Worm (Caenorhabditis elegans) whole organism, mixed stage, embryonic: ENCODE data around the gene rsa-2.

ENCODE experiments used
- ces-1 ChIP-seq: fragments of 150-350 bp; optimal IDR thresholded peaks from 2 replicates; lab custom pipeline; 2014; ENCODE audit warnings: missing biosample characterization, missing genetic modification reagents, missing genetic modification characterization
- elt-1 ChIP-seq: sonication (generic microtip); optimal IDR thresholded peaks from 2 replicates; lab custom pipeline; 2017; ENCODE audit warnings: missing genetic modification characterization, mild to moderate bottlenecking, missing compliant biosample characterization, antibody characterized with exemption, moderate library complexity, borderline replicate concordance; ENCODE audit not compliant: insufficient read depth
- elt-3 ChIP-seq: fragments of 150-350 bp; optimal IDR thresholded peaks from 2 replicates; lab custom pipeline; 2014; ENCODE audit warnings: missing biosample characterization, missing genetic modification characterization
- nhr-12 ChIP-seq: fragments of 150-350 bp; optimal IDR thresholded peaks from 2 replicates; lab custom pipeline; 2014; ENCODE audit warnings: missing biosample characterization, missing genetic modification characterization
- nhr-2 ChIP-seq: fragments of 150-350 bp; optimal IDR thresholded peaks from 2 replicates; lab custom pipeline; 2014; ENCODE audit warnings: missing biosample characterization, missing genetic modification characterization
- nhr-28 ChIP-seq: fragments of 150-350 bp; optimal IDR thresholded peaks from 2 replicates; lab custom pipeline; 2014; ENCODE audit warnings: missing biosample characterization, missing genetic modification characterization
- pha-4 ChIP-seq: fragments of 150-350 bp; optimal IDR thresholded peaks from 2 replicates; lab custom pipeline; 2018; ENCODE audit warnings: missing biosample characterization, missing genetic modification reagents, missing genetic modification characterization
- snpc-4 ChIP-seq: fragments of 150-350 bp; optimal IDR thresholded peaks from 2 replicates; lab custom pipeline; 2014; ENCODE audit warnings: missing biosample characterization, missing genetic modification characterization
- unc-39 ChIP-seq: fragments of 150-350 bp; optimal IDR thresholded peaks from 2 replicates; lab custom pipeline; 2014; ENCODE audit warnings: missing biosample characterization, missing genetic modification characterization
- unc-62 ChIP-seq: fragments of 150-350 bp; optimal IDR thresholded peaks from 2 replicates; lab custom pipeline; 2014; ENCODE audit warnings: missing biosample characterization, missing genetic modification reagents, missing genetic modification characterization
- zip-8 ChIP-seq: fragments of 150-350 bp; optimal IDR thresholded peaks from 2 replicates; lab custom pipeline; 2014; ENCODE audit warnings: missing biosample characterization, missing genetic modification characterization
- ztf-11 ChIP-seq: fragments of 150-350 bp; optimal IDR thresholded peaks from 2 replicates; lab custom pipeline; 2014; ENCODE audit warnings: missing biosample characterization, missing genetic modification characterization

DNA sequence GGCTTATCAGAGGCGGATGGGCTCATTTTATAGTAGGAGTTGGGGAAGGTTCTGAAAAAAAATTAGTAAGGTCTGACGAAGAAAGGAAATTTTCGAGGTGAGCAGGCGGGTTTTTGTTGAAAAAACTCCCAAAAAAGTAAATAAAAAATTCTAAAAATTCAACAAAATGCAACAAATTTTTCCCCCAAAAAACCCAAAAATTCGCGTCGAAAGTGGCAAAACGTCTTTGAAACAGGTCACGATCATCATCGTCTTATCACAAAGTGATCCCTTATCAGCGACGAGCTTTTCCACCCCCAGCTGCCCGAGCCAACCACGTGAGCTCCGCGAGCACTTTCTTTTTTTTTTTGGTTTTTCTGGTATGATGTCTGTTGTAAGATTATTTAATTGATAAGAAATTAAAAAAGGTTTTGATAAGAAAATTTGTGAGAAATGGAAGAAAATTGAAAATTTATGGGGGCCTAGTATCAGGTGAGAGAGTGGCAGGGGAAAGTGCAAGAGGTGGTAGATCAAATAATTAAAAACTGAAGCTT, 36.7 kb upstream of the rsa-2 start, which contains the start of gene Y48A6B.7:
- TF ChIP-seq pha-4 (tag; lab: Kevin White, UChicago) (no peak), nhr-12 (tag; lab: Kevin White, UChicago) (no peak), unc-62 (no peak), elt-3 (tag; lab: Kevin White, UChicago) (no peak), nhr-2 (tag; lab: Kevin White, UChicago) (no peak), nhr-28 (tag; lab: Kevin White, UChicago) (no peak), ztf-11 (tag; lab: Kevin White, UChicago) (no peak), elt-1 (tag; lab: Kevin White, UChicago) (no peak), ces-1 (GFP tag; lab: Kevin White, UChicago) (no peak), zip-8 (tag; lab: Kevin White, UChicago) (no peak), snpc-4 (tag; lab: Kevin White, UChicago) (no peak), unc-39 (tag; lab: Kevin White, UChicago) (no peak)
